Worm (Caenorhabditis elegans) whole organism, young adult: ENCODE data around the gene Y56A3A.2.

ENCODE experiments used
- B0261.1 ChIP-seq: sonication (generic microtip); optimal IDR thresholded peaks from 2 replicates; lab custom pipeline; 2016; ENCODE audit warnings: mild to moderate bottlenecking, missing genetic modification characterization, moderate library complexity, missing compliant biosample characterization
- C17E4.6 ChIP-seq: fragments of 200-800 bp; sonication (Bioruptor generic); IDR thresholded peaks from 2 replicates; pipeline ENCODE4 v1.3.6; 2022; ENCODE audit warnings: missing genetic modification reagents, missing genetic modification characterization, missing compliant biosample characterization
- D2030.7 ChIP-seq: fragments of 200-800 bp; sonication (Bioruptor generic); IDR thresholded peaks from 2 replicates; pipeline ENCODE4 v1.3.6; 2022; ENCODE audit warnings: missing genetic modification reagents, missing genetic modification characterization, missing compliant biosample characterization
- F23B12.7 ChIP-seq: sonication (generic microtip); optimal IDR thresholded peaks from 2 replicates; lab custom pipeline; 2017; ENCODE audit warnings: missing genetic modification characterization, mild to moderate bottlenecking, missing compliant biosample characterization, antibody characterized with exemption, moderate library complexity; ENCODE audit not compliant: insufficient read depth
- F33H1.4 ChIP-seq: fragments of 200-800 bp; sonication (Bioruptor generic); IDR thresholded peaks from 2 replicates; pipeline ENCODE4 v1.3.6; 2022; ENCODE audit warnings: missing genetic modification reagents, missing genetic modification characterization, missing compliant biosample characterization
- K11D2.4 ChIP-seq: fragments of 200-800 bp; sonication (Bioruptor generic); IDR thresholded peaks from 2 replicates; pipeline ENCODE4 v1.3.6; 2022; ENCODE audit warnings: missing genetic modification reagents, missing genetic modification characterization, missing compliant biosample characterization
- Y56A3A.18 ChIP-seq: fragments of 200-800 bp; sonication (Bioruptor generic); IDR thresholded peaks from 2 replicates; pipeline ENCODE4 v1.3.6; 2022; ENCODE audit warnings: missing genetic modification reagents, missing genetic modification characterization, missing compliant biosample characterization
- attf-5 ChIP-seq: fragments of 200-800 bp; sonication (Bioruptor generic); optimal IDR thresholded peaks from 2 replicates; lab custom pipeline; 2018; ENCODE audit warnings: mild to moderate bottlenecking, missing genetic modification characterization, missing compliant biosample characterization
- cebp-1 ChIP-seq, 2 experiments: fragments of 200-800 bp in 1 of 2; sonication (Bioruptor generic) in 1 of 2; sonication (generic microtip) in 1 of 2; IDR thresholded peaks in 1 of 2; optimal IDR thresholded peaks in 1 of 2; 2 replicates each; pipeline versions ENCODE4 v1.3.6 to Lab custom; 2017 to 2022; ENCODE audit warnings: missing compliant biosample characterization in 2 of 2, missing genetic modification characterization in 2 of 2, mild to moderate bottlenecking in 1 of 2, missing genetic modification reagents in 1 of 2, moderate library complexity in 1 of 2
- ceh-100 ChIP-seq: fragments of 200-800 bp; sonication (Bioruptor generic); IDR thresholded peaks from 2 replicates; pipeline ENCODE4 v1.3.6; 2022; ENCODE audit warnings: missing genetic modification reagents, missing genetic modification characterization, missing compliant biosample characterization
- egl-44 ChIP-seq: fragments of 200-800 bp; sonication (Bioruptor generic); IDR thresholded peaks from 2 replicates; pipeline ENCODE4 v1.3.6; 2022; ENCODE audit warnings: missing genetic modification reagents, missing genetic modification characterization, missing compliant biosample characterization
- egrh-3 ChIP-seq: fragments of 200-800 bp; sonication (Bioruptor generic); IDR thresholded peaks from 2 replicates; pipeline ENCODE4 v1.3.6; 2022; ENCODE audit warnings: missing genetic modification reagents, missing genetic modification characterization, missing compliant biosample characterization
- hlh-26 ChIP-seq: fragments of 200-800 bp; sonication (Bioruptor generic); conservative IDR thresholded peaks from 2 replicates; pipeline ENCODE4 v1.3.6; 2022; ENCODE audit warnings: missing genetic modification reagents, missing genetic modification characterization, missing compliant biosample characterization
- hmg-1.2 ChIP-seq: fragments of 200-800 bp; sonication (Bioruptor generic); IDR thresholded peaks from 2 replicates; pipeline ENCODE4 v1.3.6; 2022; ENCODE audit warnings: missing genetic modification reagents, missing genetic modification characterization, missing compliant biosample characterization
- hmg-20 ChIP-seq: fragments of 200-800 bp; sonication (Bioruptor generic); IDR thresholded peaks from 2 replicates; pipeline ENCODE4 v1.3.6; 2022; ENCODE audit warnings: missing genetic modification reagents, missing genetic modification characterization, missing compliant biosample characterization
- hrde-1 ChIP-seq: sonication (generic microtip); optimal IDR thresholded peaks from 2 replicates; lab custom pipeline; 2016; ENCODE audit warnings: missing genetic modification characterization, mild to moderate bottlenecking, missing compliant biosample characterization, moderate library complexity, missing genotype, missing genetic modification reagents, borderline replicate concordance
- lin-26 ChIP-seq: fragments of 200-800 bp; sonication (Bioruptor generic); IDR thresholded peaks from 2 replicates; pipeline ENCODE4 v1.3.6; 2022; ENCODE audit warnings: missing genetic modification reagents, missing genetic modification characterization, missing compliant biosample characterization
- lsl-1 ChIP-seq: fragments of 200-800 bp; sonication (Bioruptor generic); optimal IDR thresholded peaks from 2 replicates; lab custom pipeline; 2018; ENCODE audit warnings: mild to moderate bottlenecking, missing genetic modification characterization, moderate library complexity, missing compliant biosample characterization
- madf-10 ChIP-seq: sonication (generic microtip); optimal IDR thresholded peaks from 2 replicates; lab custom pipeline; 2016; ENCODE audit warnings: mild to moderate bottlenecking, missing genetic modification characterization, missing compliant biosample characterization
- madf-6 ChIP-seq: fragments of 200-800 bp; sonication (Bioruptor generic); IDR thresholded peaks from 2 replicates; pipeline ENCODE4 v1.3.6; 2022; ENCODE audit warnings: missing genetic modification reagents, missing genetic modification characterization, missing compliant biosample characterization
- mcd-1 ChIP-seq: fragments of 200-800 bp; sonication (Bioruptor generic); IDR thresholded peaks from 2 replicates; pipeline ENCODE4 v1.3.6; 2022; ENCODE audit warnings: missing genetic modification reagents, missing genetic modification characterization, missing compliant biosample characterization
- mel-28 ChIP-seq: sonication (generic microtip); optimal IDR thresholded peaks from 2 replicates; lab custom pipeline; 2016; ENCODE audit warnings: borderline replicate concordance, mild to moderate bottlenecking, missing genetic modification characterization, missing compliant biosample characterization
- mes-4 ChIP-seq: sonication (generic microtip); optimal IDR thresholded peaks from 2 replicates; lab custom pipeline; 2016; ENCODE audit warnings: missing genotype, missing genetic modification characterization, missing compliant biosample characterization
- nfyb-1 ChIP-seq: fragments of 200-800 bp; sonication (Bioruptor generic); IDR thresholded peaks from 2 replicates; pipeline ENCODE4 v1.3.6; 2022; ENCODE audit warnings: missing genetic modification reagents, missing genetic modification characterization, missing compliant biosample characterization
- nhr-120 ChIP-seq: fragments of 200-800 bp; sonication (Bioruptor generic); IDR thresholded peaks from 2 replicates; pipeline ENCODE4 v1.3.6; 2022; ENCODE audit warnings: missing genetic modification characterization, missing compliant biosample characterization
- snpc-3.4 ChIP-seq: sonication (generic microtip); optimal IDR thresholded peaks from 2 replicates; lab custom pipeline; 2017; ENCODE audit warnings: missing genetic modification characterization, mild to moderate bottlenecking, missing compliant biosample characterization, antibody characterized with exemption, moderate library complexity, missing genotype, missing genetic modification reagents
- tbp1 ChIP-seq: fragments of 200-800 bp; sonication (Bioruptor generic); optimal IDR thresholded peaks from 2 replicates; lab custom pipeline; 2018; ENCODE audit warnings: mild to moderate bottlenecking, missing genetic modification characterization, missing compliant biosample characterization
- zfh-2 ChIP-seq: fragments of 200-800 bp; sonication (Bioruptor generic); conservative IDR thresholded peaks from 2 replicates; pipeline ENCODE4 v1.3.6; 2022; ENCODE audit warnings: missing genetic modification reagents, missing genetic modification characterization, missing compliant biosample characterization
- zim-3 ChIP-seq: sonication (generic microtip); optimal IDR thresholded peaks from 2 replicates; lab custom pipeline; 2017; ENCODE audit warnings: mild to moderate bottlenecking, missing genetic modification characterization, moderate library complexity, missing compliant biosample characterization
- ztf-28 ChIP-seq: fragments of 200-800 bp; sonication (Bioruptor generic); IDR thresholded peaks from 2 replicates; pipeline ENCODE4 v1.3.6; 2022; ENCODE audit warnings: missing genetic modification reagents, missing genetic modification characterization, missing compliant biosample characterization

The Y56A3A.2 gene

ce11 chrIII:11848317-11848716 lies 13.7 kb downstream of the Y56A3A.2 start:
- no peak for TF ChIP-seq zim-3 (tag; lab: Kevin White, UChicago)
- peak; percentile 31; the same call in 1 of the 2 replicates for TF ChIP-seq egrh-3 (GFP tag; lab: Robert Waterston, UW)
- no peak for TF ChIP-seq mes-4
- TF ChIP-seq cebp-1 (GFP tag; IDR thresholded peaks at IDR 0.05; lab: Robert Waterston, UW): no peak
- TF ChIP-seq cebp-1 (tag; optimal IDR thresholded peaks at IDR 0.05; lab: Kevin White, UChicago): peak; percentile 31
- TF ChIP-seq nfyb-1 (GFP tag; lab: Robert Waterston, UW): 0 out of 2 replicates have a peak, but pooled peaks have one; percentile 35
- peak; percentile 12; the same call in 1 of the 2 replicates for TF ChIP-seq hmg-1.2
- peak; percentile 77 for TF ChIP-seq ceh-100 (GFP tag; lab: Robert Waterston, UW)
- no peak for TF ChIP-seq D2030.7 (GFP tag; lab: Robert Waterston, UW)
- TF ChIP-seq madf-6 (GFP tag; lab: Robert Waterston, UW): peak; percentile 10; the same call in 1 of the 2 replicates
- 0 out of 2 replicates have a peak, but pooled peaks have one; percentile 18 for TF ChIP-seq lin-26 (GFP tag; lab: Robert Waterston, UW)
- TF ChIP-seq hrde-1 (tag; lab: Kevin White, UChicago): no peak

ce11 chrIII:11847658-11848202 lies 14.3 kb downstream of the Y56A3A.2 start, which contains the start of gene mif-1:
mif-1 (plus strand) TSS chrIII:11848152.
- peak; percentile 23 for TF ChIP-seq attf-5 (GFP tag; lab: Kevin White, UChicago)
- no peak for TF ChIP-seq B0261.1 (tag; lab: Kevin White, UChicago)
- TF ChIP-seq K11D2.4: no peak
- TF ChIP-seq lsl-1 (GFP tag; lab: Kevin White, UChicago): peak; percentile 83
- TF ChIP-seq hmg-20 (GFP tag; lab: Robert Waterston, UW): no peak
- no peak for TF ChIP-seq hlh-26 (GFP tag; lab: Robert Waterston, UW)
- TF ChIP-seq mcd-1: no peak
- TF ChIP-seq tbp1: peak; percentile 7
- no peak for TF ChIP-seq C17E4.6
- no peak for TF ChIP-seq madf-10 (tag; lab: Kevin White, UChicago)
- no peak for TF ChIP-seq snpc-3.4 (tag; lab: Kevin White, UChicago)
- no peak for TF ChIP-seq F33H1.4 (GFP tag; lab: Robert Waterston, UW)
- no peak for TF ChIP-seq nhr-120
- TF ChIP-seq, all 124 proteins: peak for 3

ce11 chrIII:11847014-11847413 lies 15.0 kb downstream of the Y56A3A.2 start:
- TF ChIP-seq Y56A3A.18 (no peak), hmg-1.2 (peak; percentile 14; the same call in 1 of the 2 replicates)
- TF ChIP-seq, all 124 proteins: peak for 1

- TF ChIP-seq egl-44 (GFP tag; lab: Robert Waterston, UW): no peak
- TF ChIP-seq B0261.1 (tag; lab: Kevin White, UChicago): no peak
- no peak for TF ChIP-seq F23B12.7 (tag; lab: Kevin White, UChicago)
- TF ChIP-seq ztf-28 (GFP tag; lab: Robert Waterston, UW): no peak
- no peak for TF ChIP-seq mel-28 (tag; lab: Kevin White, UChicago)
Observed at ce11 chrIII:11846365-11846764, 15.7 kb downstream of the Y56A3A.2 start, which contains the start of gene ntl-3. ntl-3 (minus strand) TSS chrIII:11846465.

- TF ChIP-seq hmg-20 (GFP tag; lab: Robert Waterston, UW) (no peak), zfh-2 (peak; percentile 65)
Observed at ce11 chrIII:11843007-11843406, 19.0 kb downstream of the Y56A3A.2 start.
